Worm (Caenorhabditis elegans) whole organism, L4 larva: Measurements from ENCODE around the gene F54B11.7.

Source experiments
- aly-2 ChIP-seq: sonication (generic microtip); optimal IDR thresholded peaks from 2 replicates; lab custom pipeline; 2018; ENCODE audit warnings: missing biosample characterization, missing genetic modification characterization
- ceh-28 ChIP-seq: fragments of 150-350 bp; optimal IDR thresholded peaks from 2 replicates; lab custom pipeline; 2014; ENCODE audit warnings: missing biosample characterization, missing genetic modification reagents, missing genetic modification characterization
- dve-1 ChIP-seq: sonication (generic microtip); optimal IDR thresholded peaks from 2 replicates; lab custom pipeline; 2017; ENCODE audit warnings: antibody characterized with exemption, mild to moderate bottlenecking, missing genetic modification characterization, missing compliant biosample characterization; ENCODE audit not compliant: insufficient read depth
- egl-27 ChIP-seq: sonication (generic microtip); optimal IDR thresholded peaks from 3 replicates; lab custom pipeline; 2017; ENCODE audit warnings: missing biosample characterization, missing genetic modification reagents, missing genetic modification characterization
- fos-1 ChIP-seq: fragments of 150-350 bp; optimal IDR thresholded peaks from 2 replicates; lab custom pipeline; 2014; ENCODE audit warnings: missing biosample characterization, missing genetic modification characterization
- nhr-237 ChIP-seq: sonication (generic microtip); optimal IDR thresholded peaks from 2 replicates; lab custom pipeline; 2017; ENCODE audit warnings: missing biosample characterization, missing genetic modification characterization
- nhr-6 ChIP-seq: fragments of 150-350 bp; optimal IDR thresholded peaks from 2 replicates; lab custom pipeline; 2014; ENCODE audit warnings: missing biosample characterization, missing genetic modification characterization
- pha-4 ChIP-seq, 2 experiments: fragments of 150-350 bp in 1 of 2; fragments of 200-800 bp in 1 of 2; sonication (Bioruptor generic) in 1 of 2; IDR thresholded peaks in 1 of 2; optimal IDR thresholded peaks in 1 of 2; 2 replicates each; pipeline versions ENCODE4 v1.3.6 to Lab custom; 2014 to 2022; ENCODE audit warnings: missing genetic modification characterization in 2 of 2, missing genetic modification reagents in 2 of 2, missing biosample characterization in 1 of 2, missing compliant biosample characterization in 1 of 2
- pqm-1 ChIP-seq: sonication (generic microtip); optimal IDR thresholded peaks from 2 replicates; lab custom pipeline; 2017; ENCODE audit warnings: missing biosample characterization, missing genetic modification characterization
- tra-1 ChIP-seq: fragments of 200-800 bp; sonication (Bioruptor generic); IDR thresholded peaks from 2 replicates; pipeline ENCODE4 v1.3.6; 2022; ENCODE audit warnings: missing genetic modification reagents, missing genetic modification characterization, missing compliant biosample characterization
- unc-62 ChIP-seq, 3 experiments: fragments of 150-350 bp in 1 of 3; sonication (generic microtip); optimal IDR thresholded peaks in 2 of 3; peaks in 1 of 3; 1 replicate in 1 of 3; 2 replicates in 2 of 3; lab custom pipeline; 2014 to 2017; ENCODE audit warnings: missing biosample characterization in 3 of 3, missing genetic modification characterization in 3 of 3, missing genetic modification reagents in 3 of 3, missing genotype in 1 of 3
- zfp-2 ChIP-seq: sonication (generic microtip); optimal IDR thresholded peaks from 2 replicates; lab custom pipeline; 2016; ENCODE audit warnings: mild to moderate bottlenecking, missing genetic modification characterization, missing compliant biosample characterization
- ztf-11 ChIP-seq: fragments of 150-350 bp; optimal IDR thresholded peaks from 2 replicates; lab custom pipeline; 2014; ENCODE audit warnings: missing biosample characterization, missing genetic modification characterization

ce11 chrX:13592367-13592766, 7.9 kb upstream of the F54B11.7 start, which contains the start of gene F54B11.4:
- TF ChIP-seq pha-4 (GFP tag; IDR thresholded peaks at IDR 0.05; lab: Robert Waterston, UW) (no peak), pha-4 (tag; optimal IDR thresholded peaks at IDR 0.05; lab: Kevin White, UChicago) (no peak), fos-1 (tag; lab: Kevin White, UChicago) (no peak), dve-1 (no peak), aly-2 (tag; lab: Kevin White, UChicago) (no peak), ceh-28 (tag; lab: Kevin White, UChicago) (no peak), ztf-11 (tag; lab: Kevin White, UChicago) (no peak), egl-27 (tag; lab: Kevin White, UChicago) (no peak), zfp-2 (tag; lab: Kevin White, UChicago) (no peak), nhr-6 (tag; lab: Kevin White, UChicago) (no peak), pqm-1 (tag; lab: Kevin White, UChicago) (no peak), tra-1 (GFP tag; lab: Robert Waterston, UW) (no peak), unc-62 (GFP tag; optimal IDR thresholded peaks at IDR 0.05 in 1 of 2; lab: Kevin White, UChicago) (no peak), unc-62 (tag; optimal IDR thresholded peaks at IDR 0.05; lab: Kevin White, UChicago) (no peak), nhr-237 (tag; lab: Kevin White, UChicago) (no peak)
